Fruit fly (Drosophila melanogaster) whole organism, prepupa: ENCODE results near the gene SLC5A11.

Experiments used
- Blimp-1 ChIP-seq: fragments of 200-800 bp; sonication (Bioruptor generic); optimal IDR thresholded peaks from 3 replicates; lab custom pipeline; 2017; ENCODE audit warnings: missing biosample characterization, missing genetic modification characterization, mild to moderate bottlenecking, moderate library complexity, missing genetic modification reagents
- CG10669 ChIP-seq: fragments of 200-800 bp; sonication (Bioruptor generic); optimal IDR thresholded peaks from 3 replicates; lab custom pipeline; 2018; ENCODE audit warnings: missing biosample characterization, mild to moderate bottlenecking, missing genetic modification characterization, moderate library complexity
- CG11762 ChIP-seq: fragments of 200-800 bp; sonication (Bioruptor generic); optimal IDR thresholded peaks from 3 replicates; lab custom pipeline; 2016; ENCODE audit warnings: missing biosample characterization, missing genetic modification characterization; ENCODE audit not compliant: insufficient read depth
- CG11902 ChIP-seq: fragments of 200-800 bp; sonication (Bioruptor generic); optimal IDR thresholded peaks from 3 replicates; lab custom pipeline; 2016; ENCODE audit warnings: missing biosample characterization, missing genetic modification characterization
- CG15336 ChIP-seq: fragments of 200-800 bp; sonication (Bioruptor generic); IDR thresholded peaks from 2 replicates; pipeline ENCODE4 v1.3.6; 2022; ENCODE audit warnings: missing biosample characterization, missing genetic modification characterization
- CG1621 ChIP-seq: fragments of 200-800 bp; sonication (Bioruptor generic); optimal IDR thresholded peaks from 3 replicates; lab custom pipeline; 2018; ENCODE audit warnings: missing biosample characterization, mild to moderate bottlenecking, missing genetic modification characterization
- CG16779 ChIP-seq: fragments of 200-800 bp; sonication (Bioruptor generic); optimal IDR thresholded peaks from 3 replicates; lab custom pipeline; 2017; ENCODE audit warnings: missing biosample characterization, mild to moderate bottlenecking, missing genetic modification characterization
- CG31627 ChIP-seq: fragments of 200-800 bp; sonication (Bioruptor generic); optimal IDR thresholded peaks from 3 replicates; lab custom pipeline; 2016; ENCODE audit warnings: missing biosample characterization, missing genetic modification characterization
- CG32006 ChIP-seq: fragments of 200-800 bp; sonication (Bioruptor generic); optimal IDR thresholded peaks from 3 replicates; lab custom pipeline; 2017; ENCODE audit warnings: missing biosample characterization, mild to moderate bottlenecking, missing genetic modification characterization
- CG34406 ChIP-seq: fragments of 200-800 bp; sonication (Bioruptor generic); optimal IDR thresholded peaks from 3 replicates; lab custom pipeline; 2016; ENCODE audit warnings: missing biosample characterization, missing genetic modification characterization
- CG4318 ChIP-seq: fragments of 200-800 bp; sonication (Bioruptor generic); optimal IDR thresholded peaks from 3 replicates; lab custom pipeline; 2017; ENCODE audit warnings: missing biosample characterization, mild to moderate bottlenecking, missing genetic modification characterization
- CG6163 ChIP-seq: fragments of 200-800 bp; sonication (Bioruptor generic); IDR thresholded peaks from 3 replicates; pipeline ENCODE4 v1.3.6; 2022; ENCODE audit warnings: missing biosample characterization, missing genetic modification characterization
- CG6276 ChIP-seq: fragments of 200-800 bp; sonication (Bioruptor generic); optimal IDR thresholded peaks from 2 replicates; lab custom pipeline; 2017; ENCODE audit warnings: missing biosample characterization, mild to moderate bottlenecking, missing genetic modification characterization
- CG6792 ChIP-seq: fragments of 200-800 bp; sonication (Bioruptor generic); optimal IDR thresholded peaks from 3 replicates; lab custom pipeline; 2016; ENCODE audit warnings: missing biosample characterization, missing genetic modification characterization
- CG8119 ChIP-seq: fragments of 200-800 bp; sonication (Bioruptor generic); IDR thresholded peaks from 3 replicates; pipeline ENCODE4 v1.3.6; 2022; ENCODE audit warnings: missing biosample characterization, missing genetic modification characterization
- CG8319 ChIP-seq: fragments of 200-800 bp; sonication (Bioruptor generic); optimal IDR thresholded peaks from 3 replicates; lab custom pipeline; 2016; ENCODE audit warnings: missing biosample characterization, missing genetic modification characterization
- CG9139 ChIP-seq: fragments of 200-800 bp; sonication (Bioruptor generic); optimal IDR thresholded peaks from 3 replicates; lab custom pipeline; 2017; ENCODE audit warnings: missing biosample characterization, mild to moderate bottlenecking, missing genetic modification characterization
- Eip78C ChIP-seq: fragments of 200-800 bp; sonication (Bioruptor generic); peaks from one replicate; lab custom pipeline; 2016; ENCODE audit warnings: missing biosample characterization, missing genetic modification characterization
- Eip93F ChIP-seq: fragments of 200-800 bp; sonication (Bioruptor generic); optimal IDR thresholded peaks from 2 replicates; lab custom pipeline; 2016; ENCODE audit warnings: missing biosample characterization, mild to moderate bottlenecking, missing genetic modification characterization
- Hr38 ChIP-seq: sonication (Bioruptor generic); optimal IDR thresholded peaks from 2 replicates; lab custom pipeline; 2016; ENCODE audit warnings: missing biosample characterization, missing genetic modification characterization
- Hr4 ChIP-seq: fragments of 200-800 bp; sonication (Bioruptor generic); optimal IDR thresholded peaks from 3 replicates; lab custom pipeline; 2016; ENCODE audit warnings: missing biosample characterization, missing genetic modification characterization
- Lpt ChIP-seq: fragments of 200-800 bp; sonication (Bioruptor generic); optimal IDR thresholded peaks from 3 replicates; lab custom pipeline; 2016; ENCODE audit warnings: missing biosample characterization, missing genetic modification characterization
- OdsH ChIP-seq: fragments of 200-800 bp; sonication (Bioruptor generic); optimal IDR thresholded peaks from 3 replicates; lab custom pipeline; 2016; ENCODE audit warnings: missing biosample characterization, missing genetic modification characterization
- Smox ChIP-seq: fragments of 200-800 bp; sonication (Bioruptor generic); optimal IDR thresholded peaks from 3 replicates; lab custom pipeline; 2016; ENCODE audit warnings: missing biosample characterization, missing genetic modification characterization
- Sox102F ChIP-seq: fragments of 200-800 bp; sonication (Bioruptor generic); optimal IDR thresholded peaks from 2 replicates; lab custom pipeline; 2016; ENCODE audit warnings: missing biosample characterization, mild to moderate bottlenecking, missing genetic modification characterization
- Sox14 ChIP-seq: fragments of 200-800 bp; sonication (Bioruptor generic); optimal IDR thresholded peaks from 3 replicates; lab custom pipeline; 2016; ENCODE audit warnings: missing biosample characterization, missing genetic modification characterization
- Sox15 ChIP-seq: fragments of 200-800 bp; sonication (Bioruptor generic); optimal IDR thresholded peaks from 3 replicates; lab custom pipeline; 2016; ENCODE audit warnings: missing biosample characterization, missing genetic modification characterization
- cyc ChIP-seq: fragments of 200-800 bp; sonication (Bioruptor generic); optimal IDR thresholded peaks from 3 replicates; lab custom pipeline; 2016; ENCODE audit warnings: missing biosample characterization, missing genetic modification characterization
- dac ChIP-seq: fragments of 200-800 bp; sonication (Bioruptor generic); optimal IDR thresholded peaks from 2 replicates; lab custom pipeline; 2017; ENCODE audit warnings: missing biosample characterization, mild to moderate bottlenecking, missing genetic modification characterization
- eg ChIP-seq: fragments of 200-800 bp; sonication (Bioruptor generic); IDR thresholded peaks from 3 replicates; pipeline ENCODE4 v1.3.6; 2022; ENCODE audit warnings: missing biosample characterization, missing genetic modification characterization
- fd59A ChIP-seq: fragments of 200-800 bp; sonication (Bioruptor generic); optimal IDR thresholded peaks from 2 replicates; lab custom pipeline; 2017; ENCODE audit warnings: missing biosample characterization, mild to moderate bottlenecking, missing genetic modification characterization, missing genetic modification reagents
- fkh ChIP-seq: fragments of 200-800 bp; sonication (Bioruptor generic); optimal IDR thresholded peaks from 3 replicates; lab custom pipeline; 2017; ENCODE audit warnings: missing biosample characterization, mild to moderate bottlenecking, missing genetic modification characterization, moderate library complexity
- lz ChIP-seq: fragments of 200-800 bp; sonication (Bioruptor generic); optimal IDR thresholded peaks from 3 replicates; lab custom pipeline; 2016; ENCODE audit warnings: missing biosample characterization, missing genetic modification characterization
- net ChIP-seq: fragments of 200-800 bp; sonication (Bioruptor generic); optimal IDR thresholded peaks from 3 replicates; lab custom pipeline; 2016; ENCODE audit warnings: missing biosample characterization, missing genetic modification characterization
- pdm3 ChIP-seq: fragments of 200-800 bp; sonication (Bioruptor generic); optimal IDR thresholded peaks from 3 replicates; lab custom pipeline; 2016; ENCODE audit warnings: missing biosample characterization, missing genetic modification characterization
- salr ChIP-seq, 2 experiments: fragments of 200-800 bp; sonication (Bioruptor generic); optimal IDR thresholded peaks; 3 replicates each; lab custom pipeline; 2016 to 2018; ENCODE audit warnings: missing biosample characterization in 2 of 2, missing genetic modification characterization in 2 of 2, mild to moderate bottlenecking in 1 of 2
- svp ChIP-seq: fragments of 200-800 bp; sonication (Bioruptor generic); peaks from one replicate; lab custom pipeline; 2016; ENCODE audit warnings: missing biosample characterization, missing genetic modification characterization

The SLC5A11 gene

DNA sequence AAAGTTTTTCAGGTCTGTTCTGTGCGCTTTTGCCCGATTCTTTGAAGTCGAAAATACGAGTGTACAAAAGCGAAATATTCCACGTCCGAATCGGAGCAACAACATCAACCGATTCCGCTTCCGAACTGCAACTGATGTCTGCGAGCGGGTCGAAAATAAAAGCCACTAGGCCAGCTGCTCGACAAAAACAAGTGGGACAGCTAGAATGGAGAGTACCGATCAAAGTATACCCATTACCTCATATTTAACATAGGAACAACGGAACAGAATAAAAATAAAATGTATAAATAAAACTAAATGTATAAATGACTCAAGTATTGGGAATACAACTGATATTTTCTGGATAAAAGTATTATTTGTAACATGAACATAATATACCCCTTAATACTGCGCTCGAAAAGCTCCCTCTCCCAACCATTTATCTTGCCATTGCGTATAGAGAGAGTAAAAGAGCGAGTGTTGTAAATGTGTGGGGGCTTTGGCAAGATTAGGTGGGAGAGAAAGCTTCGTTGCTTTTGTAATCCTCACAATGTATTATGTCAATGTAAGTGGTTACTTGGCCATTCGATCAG lies at the start of gene SLC5A11 (continued):
- TF ChIP-seq Eip93F (GFP tag; lab: Kevin White, UChicago) (peak; percentile 99), CG31627 (GFP tag; lab: Kevin White, UChicago) (peak; percentile 76), CG9139 (GFP tag; lab: Kevin White, UChicago) (peak; percentile 99), CG4318 (GFP tag; lab: Kevin White, UChicago) (no peak), fkh (GFP tag; lab: Kevin White, UChicago) (peak; percentile 98), CG10669 (peak; percentile 94), cyc (GFP tag; lab: Kevin White, UChicago) (peak; percentile 99), Sox15 (GFP tag; lab: Kevin White, UChicago) (peak; percentile 89), Smox (GFP tag; lab: Kevin White, UChicago) (peak; percentile 96)

DNA sequence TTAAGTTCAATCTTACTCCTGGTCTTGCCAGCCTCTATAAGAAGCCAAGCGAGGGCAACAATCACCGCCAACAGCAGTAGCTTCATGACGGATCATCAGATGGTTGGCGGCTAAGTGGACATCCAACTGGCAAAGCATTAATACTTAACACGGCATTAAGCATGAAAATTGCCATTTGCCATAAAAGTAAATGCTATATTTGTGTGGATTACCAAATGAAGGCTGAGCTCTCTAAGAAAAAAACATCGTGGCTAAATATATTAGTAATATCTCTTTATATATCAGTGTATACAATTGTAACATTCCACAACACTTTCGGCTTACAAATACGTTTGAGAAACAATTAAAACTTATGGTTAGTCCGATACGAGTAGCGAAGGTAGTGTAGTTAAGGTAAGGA lies 39.0 kb upstream of the SLC5A11 start, which contains the start of gene CG43057:
Gene CG43057, minus strand, starts transcription at position 101 of the 400 bp plus-strand sequence.
- TF ChIP-seq Smox (GFP tag; lab: Kevin White, UChicago), result no peak
- no peak for TF ChIP-seq Hr38 (GFP tag; lab: Kevin White, UChicago)
- no peak for TF ChIP-seq Eip78C
- TF ChIP-seq CG32006 (GFP tag; lab: Kevin White, UChicago), result no peak
- no peak for TF ChIP-seq Lpt (GFP tag; lab: Kevin White, UChicago)
- TF ChIP-seq CG8319 (GFP tag; lab: Kevin White, UChicago), result no peak
- no peak for TF ChIP-seq CG16779 (tag; lab: Kevin White, UChicago)
- no peak for TF ChIP-seq salr (GFP tag; optimal IDR thresholded peaks at IDR 0.05; lab: Kevin White, UChicago)
- no peak for TF ChIP-seq CG34406

DNA sequence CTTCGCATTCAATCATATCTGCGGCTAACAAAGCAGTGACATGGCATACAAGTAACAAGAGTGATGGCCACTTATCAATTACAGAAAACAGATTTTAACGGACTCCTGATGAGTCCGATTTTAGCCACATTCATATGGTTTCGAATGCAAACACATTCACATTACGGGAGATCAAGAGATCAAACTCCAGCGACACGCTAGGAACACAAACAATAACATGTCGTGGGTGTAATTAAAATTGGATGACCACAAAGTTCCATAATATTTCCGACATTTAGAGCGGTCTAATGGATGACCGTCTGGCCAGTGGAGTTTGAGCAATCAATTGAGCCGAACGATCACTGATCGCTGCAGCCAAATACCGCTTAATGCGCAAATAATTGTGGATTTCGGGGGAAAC lies 37.3 kb upstream of the SLC5A11 start, which contains the start of gene CG14277:
Gene CG14277, plus strand, starts transcription at position 301 of the 400 bp plus-strand sequence.
- TF ChIP-seq svp (GFP tag; lab: Kevin White, UChicago) (no peak), CG6276 (GFP tag; lab: Kevin White, UChicago) (no peak), Sox102F (GFP tag; lab: Kevin White, UChicago) (no peak), CG1621 (tag; lab: Kevin White, UChicago) (no peak), dac (GFP tag; lab: Kevin White, UChicago) (no peak), Lpt (GFP tag; lab: Kevin White, UChicago) (no peak), CG6163 (no peak), eg (GFP tag; lab: Robert Waterston, UW) (no peak), CG8119 (GFP tag; lab: Robert Waterston, UW) (no peak), CG9139 (GFP tag; lab: Kevin White, UChicago) (no peak), lz (GFP tag; lab: Kevin White, UChicago) (no peak), CG6792 (GFP tag; lab: Kevin White, UChicago) (no peak), Blimp-1 (GFP tag; lab: Kevin White, UChicago) (no peak), CG11902 (GFP tag; lab: Kevin White, UChicago) (no peak), CG11762 (GFP tag; lab: Kevin White, UChicago) (no peak), net (no peak), Hr4 (no peak), CG8319 (GFP tag; lab: Kevin White, UChicago) (no peak), pdm3 (GFP tag; lab: Kevin White, UChicago) (no peak), CG16779 (tag; lab: Kevin White, UChicago) (no peak)

- no peak for TF ChIP-seq lz (GFP tag; lab: Kevin White, UChicago)
- TF ChIP-seq CG6792 (GFP tag; lab: Kevin White, UChicago), result no peak
- no peak for TF ChIP-seq CG15336
- TF ChIP-seq Smox (GFP tag; lab: Kevin White, UChicago), result no peak
- TF ChIP-seq Eip78C, result no peak
- TF ChIP-seq OdsH (GFP tag; lab: Kevin White, UChicago), result no peak
- no peak for TF ChIP-seq Sox15 (GFP tag; lab: Kevin White, UChicago)
- TF ChIP-seq fd59A, result no peak
- no peak for TF ChIP-seq Sox14
- no peak for TF ChIP-seq CG32006 (GFP tag; lab: Kevin White, UChicago)
- TF ChIP-seq, all 60 proteins: peak for 0
These were observed 36.8 kb upstream of the SLC5A11 start, which contains the start of gene Spn28F for dm6 chr2L:8241700-8242099. TSS of gene Spn28F (minus strand) at chr2L:8241800.
